Worm (Caenorhabditis elegans) whole organism, early embryonic: ENCODE results near the gene W05H7.1.

ENCODE experiments used
- B0310.2 ChIP-seq: sonication (generic microtip); optimal IDR thresholded peaks from 2 replicates; lab custom pipeline; 2016; ENCODE audit warnings: mild to moderate bottlenecking, missing genetic modification characterization, missing compliant biosample characterization
- ama-1 ChIP-seq: fragments of 150-350 bp; optimal IDR thresholded peaks from 2 replicates; lab custom pipeline; 2014
- ceh-13 ChIP-seq: fragments of 200-800 bp; sonication (Bioruptor generic); optimal IDR thresholded peaks from 2 replicates; lab custom pipeline; 2018; ENCODE audit warnings: mild to moderate bottlenecking, missing genetic modification characterization, missing compliant biosample characterization
- ceh-36 ChIP-seq: sonication (generic microtip); optimal IDR thresholded peaks from 2 replicates; lab custom pipeline; 2016; ENCODE audit warnings: missing genetic modification characterization, inconsistent platforms, missing compliant biosample characterization
- hmbx-1 ChIP-seq: sonication (generic microtip); optimal IDR thresholded peaks from 2 replicates; lab custom pipeline; 2016; ENCODE audit warnings: mild to moderate bottlenecking, missing genetic modification characterization, missing compliant biosample characterization
- hmg-4 ChIP-seq: fragments of 200-800 bp; sonication (Bioruptor generic); optimal IDR thresholded peaks from 2 replicates; lab custom pipeline; 2018; ENCODE audit warnings: mild to moderate bottlenecking, missing genetic modification characterization, missing compliant biosample characterization
- tbx-11 ChIP-seq: fragments of 200-800 bp; sonication (Bioruptor generic); IDR thresholded peaks from 2 replicates; pipeline ENCODE4 v1.3.6; 2022; ENCODE audit warnings: missing genetic modification characterization, missing compliant biosample characterization
- tbx-37 ChIP-seq: fragments of 200-800 bp; sonication (Bioruptor generic); conservative IDR thresholded peaks from 2 replicates; pipeline ENCODE4 v1.3.6; 2022; ENCODE audit warnings: missing genetic modification reagents, missing genetic modification characterization, missing compliant biosample characterization

ce11 chrX:1492174-1492573, 41.6 kb downstream of the W05H7.1 start:
- TF ChIP-seq ceh-36 (tag; lab: Kevin White, UChicago) (no peak), hmg-4 (GFP tag; lab: Kevin White, UChicago) (no peak), ama-1 (lab: Kevin White, UChicago) (no peak), tbx-11 (GFP tag; lab: Robert Waterston, UW) (no peak), B0310.2 (tag; lab: Kevin White, UChicago) (no peak), ceh-13 (GFP tag; lab: Kevin White, UChicago) (no peak), tbx-37 (GFP tag; lab: Robert Waterston, UW) (no peak), hmbx-1 (tag; lab: Kevin White, UChicago) (no peak)
